Worm (Caenorhabditis elegans) whole organism, L2 larva: ENCODE results near the gene csc-1.
A peak's percentile ranks its signal among the peaks of the same experiment; 100 is the strongest.

Experiments used
- C34F6.9 ChIP-seq: fragments of 150-350 bp; optimal IDR thresholded peaks from 2 replicates; lab custom pipeline; 2014; ENCODE audit warnings: missing biosample characterization, missing genetic modification characterization
- F13H6.1 ChIP-seq: sonication (generic microtip); optimal IDR thresholded peaks from 2 replicates; lab custom pipeline; 2016; ENCODE audit warnings: missing genetic modification characterization, missing compliant biosample characterization
- Y55F3AM.14 ChIP-seq: fragments of 200-800 bp; sonication (Bioruptor generic); optimal IDR thresholded peaks from 2 replicates; lab custom pipeline; 2018; ENCODE audit warnings: mild to moderate bottlenecking, missing genetic modification characterization, missing compliant biosample characterization
- ZK546.5 ChIP-seq: sonication (generic microtip); optimal IDR thresholded peaks from 2 replicates; lab custom pipeline; 2017; ENCODE audit warnings: missing biosample characterization, missing genetic modification characterization
- alr-1 ChIP-seq: fragments of 150-350 bp; optimal IDR thresholded peaks from 2 replicates; lab custom pipeline; 2014; ENCODE audit warnings: missing biosample characterization, missing genetic modification characterization
- aly-2 ChIP-seq: fragments of 150-350 bp; optimal IDR thresholded peaks from 2 replicates; lab custom pipeline; 2014; ENCODE audit warnings: missing biosample characterization, missing genetic modification characterization
- ama-1 ChIP-seq: fragments of 150-350 bp; optimal IDR thresholded peaks from 2 replicates; lab custom pipeline; 2018; ENCODE audit warnings: inconsistent platforms
- blmp-1 ChIP-seq: sonication (generic microtip); optimal IDR thresholded peaks from 2 replicates; lab custom pipeline; 2017; ENCODE audit warnings: missing genetic modification characterization, mild to moderate bottlenecking, missing compliant biosample characterization, antibody characterized with exemption, moderate library complexity; ENCODE audit not compliant: insufficient read depth
- ceh-16 ChIP-seq: fragments of 150-350 bp; optimal IDR thresholded peaks from 2 replicates; lab custom pipeline; 2014; ENCODE audit warnings: missing biosample characterization, missing genetic modification characterization
- ceh-82 ChIP-seq: fragments of 150-350 bp; optimal IDR thresholded peaks from 2 replicates; lab custom pipeline; 2014; ENCODE audit warnings: missing biosample characterization, missing genetic modification characterization
- crh-2 ChIP-seq: sonication (generic microtip); optimal IDR thresholded peaks from 2 replicates; lab custom pipeline; 2017; ENCODE audit warnings: missing biosample characterization, missing genetic modification characterization
- dmd-4 ChIP-seq: sonication (generic microtip); optimal IDR thresholded peaks from 2 replicates; lab custom pipeline; 2017; ENCODE audit warnings: missing biosample characterization, missing genetic modification characterization
- egl-27 ChIP-seq: sonication (generic microtip); optimal IDR thresholded peaks from 3 replicates; lab custom pipeline; 2017; ENCODE audit warnings: missing biosample characterization, missing genetic modification reagents, missing genetic modification characterization
- elt-1 ChIP-seq: fragments of 150-350 bp; optimal IDR thresholded peaks from 2 replicates; lab custom pipeline; 2014; ENCODE audit warnings: missing biosample characterization, missing genetic modification characterization
- elt-3 ChIP-seq: sonication (generic microtip); optimal IDR thresholded peaks from 2 replicates; lab custom pipeline; 2017; ENCODE audit warnings: missing biosample characterization, missing genetic modification characterization
- fos-1 ChIP-seq: fragments of 150-350 bp; optimal IDR thresholded peaks from 2 replicates; lab custom pipeline; 2014; ENCODE audit warnings: missing biosample characterization, missing genetic modification characterization
- gmeb-1 ChIP-seq: fragments of 150-350 bp; optimal IDR thresholded peaks from 2 replicates; lab custom pipeline; 2014; ENCODE audit warnings: missing biosample characterization, missing genetic modification characterization
- lin-11 ChIP-seq: fragments of 150-350 bp; sonication (generic microtip); optimal IDR thresholded peaks from 2 replicates; lab custom pipeline; 2014; ENCODE audit warnings: missing biosample characterization, missing genetic modification characterization, inconsistent platforms, mixed read lengths
- lin-13 ChIP-seq: fragments of 150-350 bp; optimal IDR thresholded peaks from 2 replicates; lab custom pipeline; 2014; ENCODE audit warnings: missing biosample characterization, missing genetic modification reagents, missing genetic modification characterization
- lin-39 ChIP-seq: fragments of 150-350 bp; optimal IDR thresholded peaks from 2 replicates; lab custom pipeline; 2014; ENCODE audit warnings: missing biosample characterization, missing genetic modification reagents, missing genetic modification characterization
- lsy-2 ChIP-seq, 2 experiments: fragments of 150-350 bp in 1 of 2; sonication (generic microtip) in 1 of 2; optimal IDR thresholded peaks; 2 replicates each; lab custom pipeline; 2014 to 2017; ENCODE audit warnings: missing biosample characterization in 2 of 2, missing genetic modification characterization in 2 of 2
- mab-5 ChIP-seq: fragments of 150-350 bp; optimal IDR thresholded peaks from 2 replicates; lab custom pipeline; 2014; ENCODE audit warnings: missing biosample characterization, missing genetic modification characterization
- mbf-1 ChIP-seq: sonication (generic microtip); optimal IDR thresholded peaks from 2 replicates; lab custom pipeline; 2017; ENCODE audit warnings: missing biosample characterization, missing genetic modification characterization
- mdl-1 ChIP-seq, 2 experiments: fragments of 150-350 bp in 1 of 2; sonication (generic microtip) in 1 of 2; optimal IDR thresholded peaks; 2 replicates each; lab custom pipeline; 2017; ENCODE audit warnings: missing biosample characterization in 2 of 2, missing genetic modification characterization in 2 of 2
- nhr-11 ChIP-seq: fragments of 150-350 bp; optimal IDR thresholded peaks from 2 replicates; lab custom pipeline; 2014; ENCODE audit warnings: missing biosample characterization, missing genetic modification characterization
- nhr-12 ChIP-seq: fragments of 150-350 bp; optimal IDR thresholded peaks from 2 replicates; lab custom pipeline; 2014; ENCODE audit warnings: missing biosample characterization, missing genetic modification characterization
- nhr-129 ChIP-seq: fragments of 150-350 bp; optimal IDR thresholded peaks from 2 replicates; lab custom pipeline; 2014; ENCODE audit warnings: missing biosample characterization, missing genetic modification characterization
- nhr-23 ChIP-seq: fragments of 150-350 bp; optimal IDR thresholded peaks from 2 replicates; lab custom pipeline; 2014; ENCODE audit warnings: missing biosample characterization, missing genetic modification reagents, missing genetic modification characterization
- nhr-25 ChIP-seq: fragments of 150-350 bp; sonication (generic microtip); optimal IDR thresholded peaks from 3 replicates; lab custom pipeline; 2014; ENCODE audit warnings: missing biosample characterization, missing genetic modification characterization
- sem-4 ChIP-seq: fragments of 150-350 bp; optimal IDR thresholded peaks from 2 replicates; lab custom pipeline; 2014; ENCODE audit warnings: missing biosample characterization, missing genetic modification reagents, missing genetic modification characterization
- skn-1 ChIP-seq: sonication (generic microtip); optimal IDR thresholded peaks from 2 replicates; lab custom pipeline; 2017; ENCODE audit warnings: missing biosample characterization, missing genetic modification characterization
- sma-3 ChIP-seq: sonication (generic microtip); optimal IDR thresholded peaks from 2 replicates; lab custom pipeline; 2016; ENCODE audit warnings: missing genetic modification reagents, missing genetic modification characterization, missing compliant biosample characterization
- sma-9 ChIP-seq, 2 experiments: fragments of 150-350 bp in 1 of 2; sonication (generic microtip) in 1 of 2; optimal IDR thresholded peaks; 2 replicates each; lab custom pipeline; 2014 to 2016; ENCODE audit warnings: missing genetic modification characterization in 2 of 2, mild to moderate bottlenecking in 1 of 2, missing biosample characterization in 1 of 2, missing compliant biosample characterization in 1 of 2, missing genetic modification reagents in 1 of 2, moderate library complexity in 1 of 2
- unc-39 ChIP-seq: fragments of 150-350 bp; optimal IDR thresholded peaks from 2 replicates; lab custom pipeline; 2014; ENCODE audit warnings: missing biosample characterization, missing genetic modification characterization
- zag-1 ChIP-seq: fragments of 150-350 bp; optimal IDR thresholded peaks from 2 replicates; lab custom pipeline; 2014; ENCODE audit warnings: missing biosample characterization, missing genetic modification characterization
- ztf-11 ChIP-seq: sonication (generic microtip); optimal IDR thresholded peaks from 2 replicates; lab custom pipeline; 2017; ENCODE audit warnings: missing biosample characterization, missing genetic modification characterization

Gene csc-1

ce11 chrII:13575018-13575948, 21.5 kb upstream of the csc-1 start, which contains the start of the genes mrpl-37 and lin-38 (continued):
- TF ChIP-seq mab-5 (tag; lab: Kevin White, UChicago) = peak; percentile 7
- TF ChIP-seq nhr-129 (tag; lab: Kevin White, UChicago) = peak; percentile 79
- no peak for TF ChIP-seq nhr-11
- no peak for TF ChIP-seq mdl-1 (tag; optimal IDR thresholded peaks at IDR 0.05; lab: Kevin White, UChicago)
- TF ChIP-seq nhr-23 (tag; lab: Kevin White, UChicago) = no peak
- no peak for TF ChIP-seq dmd-4
- TF ChIP-seq sma-9 (GFP tag; optimal IDR thresholded peaks at IDR 0.05; lab: Kevin White, UChicago) = no peak
- no peak for TF ChIP-seq sma-9 (tag; optimal IDR thresholded peaks at IDR 0.05; lab: Kevin White, UChicago)
- TF ChIP-seq C34F6.9 (tag; lab: Kevin White, UChicago) = peak; percentile 65
- TF ChIP-seq ceh-16 (tag; lab: Kevin White, UChicago) = peak; percentile 31
- peak; percentile 52 for TF ChIP-seq F13H6.1 (tag; lab: Kevin White, UChicago)
- no peak for TF ChIP-seq sma-3 (GFP tag; lab: Kevin White, UChicago)
- TF ChIP-seq unc-39 (tag; lab: Kevin White, UChicago) = no peak
- no peak for TF ChIP-seq mbf-1 (tag; lab: Kevin White, UChicago)
- peak; percentile 22 for TF ChIP-seq sem-4 (tag; lab: Kevin White, UChicago)
- TF ChIP-seq ama-1 (lab: Kevin White, UChicago) = no peak
- TF ChIP-seq lin-39 (tag; lab: Kevin White, UChicago) = no peak
- TF ChIP-seq, all 48 proteins: peak for 14

- TF ChIP-seq sma-3 (GFP tag; lab: Kevin White, UChicago) = no peak
- no peak for TF ChIP-seq unc-39 (tag; lab: Kevin White, UChicago)
- TF ChIP-seq egl-27 (tag; lab: Kevin White, UChicago) = no peak
- no peak for TF ChIP-seq sem-4 (tag; lab: Kevin White, UChicago)
- no peak for TF ChIP-seq ceh-82 (tag; lab: Kevin White, UChicago)
- no peak for TF ChIP-seq C34F6.9 (tag; lab: Kevin White, UChicago)
- no peak for TF ChIP-seq mab-5 (tag; lab: Kevin White, UChicago)
- no peak for TF ChIP-seq elt-1 (tag; lab: Kevin White, UChicago)
- no peak for TF ChIP-seq lsy-2 (tag; optimal IDR thresholded peaks at IDR 0.05; lab: Kevin White, UChicago)
- TF ChIP-seq nhr-11 = no peak
- TF ChIP-seq ztf-11 = no peak
- TF ChIP-seq nhr-12 = no peak
- no peak for TF ChIP-seq aly-2
- no peak for TF ChIP-seq fos-1 (tag; lab: Kevin White, UChicago)
- no peak for TF ChIP-seq zag-1 (tag; lab: Kevin White, UChicago)
- TF ChIP-seq sma-9 (GFP tag; optimal IDR thresholded peaks at IDR 0.05; lab: Kevin White, UChicago) = no peak
- no peak for TF ChIP-seq sma-9 (tag; optimal IDR thresholded peaks at IDR 0.05; lab: Kevin White, UChicago)
- TF ChIP-seq lin-39 (tag; lab: Kevin White, UChicago) = no peak
- no peak for TF ChIP-seq alr-1 (tag; lab: Kevin White, UChicago)
- no peak for TF ChIP-seq F13H6.1 (tag; lab: Kevin White, UChicago)
These were observed 11.0 kb upstream of the csc-1 start, which contains the start of gene Y48E1B.8 for ce11 chrII:13585655-13586170. TSS of gene Y48E1B.8 (plus strand) at chrII:13585705.

ce11 chrII:13590461-13590860, 6.3 kb upstream of the csc-1 start, which contains the start of gene clec-145:
TSS of gene clec-145 (minus strand) at chrII:13590561.
- TF ChIP-seq ZK546.5 (tag; lab: Kevin White, UChicago) (no peak), nhr-11 (no peak), mab-5 (tag; lab: Kevin White, UChicago) (no peak), elt-3 (tag; lab: Kevin White, UChicago) (no peak), lin-11 (tag; lab: Kevin White, UChicago) (no peak), crh-2 (tag; lab: Kevin White, UChicago) (no peak), gmeb-1 (tag; lab: Kevin White, UChicago) (no peak), lin-39 (tag; lab: Kevin White, UChicago) (no peak), nhr-12 (no peak), mdl-1 (tag; optimal IDR thresholded peaks at IDR 0.05; lab: Kevin White, UChicago) (no peak), egl-27 (tag; lab: Kevin White, UChicago) (no peak), ceh-82 (tag; lab: Kevin White, UChicago) (no peak), ama-1 (lab: Kevin White, UChicago) (no peak), sma-3 (GFP tag; lab: Kevin White, UChicago) (no peak), blmp-1 (tag; lab: Kevin White, UChicago) (no peak), alr-1 (tag; lab: Kevin White, UChicago) (no peak), Y55F3AM.14 (GFP tag; lab: Kevin White, UChicago) (no peak), nhr-25 (tag; lab: Kevin White, UChicago) (no peak), lin-13 (GFP tag; lab: Kevin White, UChicago) (no peak), skn-1 (no peak)
- TF ChIP-seq, all 48 proteins: peak for 0
